Fruit fly (Drosophila melanogaster): Measurements from ENCODE around the gene CG2962.

DNA sequence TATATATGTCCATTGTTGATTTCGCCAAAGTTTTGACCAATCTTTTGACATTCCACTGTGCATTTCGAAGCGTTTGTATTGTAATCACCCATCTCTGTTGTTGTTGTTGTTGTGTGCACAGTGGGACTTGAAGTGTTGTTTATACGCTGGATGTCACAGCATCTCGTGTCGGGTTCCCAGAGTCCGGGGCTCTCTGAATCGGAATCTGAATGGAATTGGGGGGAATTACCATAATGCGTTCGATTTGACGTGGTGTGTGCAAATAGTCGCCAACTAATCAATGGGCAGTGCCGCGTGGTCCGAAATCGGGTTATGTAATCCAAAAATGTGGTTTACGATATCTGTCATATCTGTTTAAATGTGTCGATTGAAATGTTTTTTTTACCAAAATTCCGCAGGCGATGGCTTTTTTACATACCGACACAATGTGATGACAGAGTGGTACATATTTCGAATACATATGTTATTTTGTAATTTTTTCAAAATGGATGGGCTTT lies 17.6 kb upstream of the CG2962 start:
- TF ChIP-seq CG8478 (optimal IDR thresholded peaks at IDR 0.05) (no peak), CTCF (optimal IDR thresholded peaks at IDR 0.05) (no peak)

Data from S2 (cell line).